Worm (Caenorhabditis elegans) whole organism, L2 larva: ENCODE data around the gene gpx-4.

Experiments
- F13H6.1 ChIP-seq: sonication (generic microtip); optimal IDR thresholded peaks from 2 replicates; lab custom pipeline; 2016; ENCODE audit warnings: missing genetic modification characterization, missing compliant biosample characterization
- ZK546.5 ChIP-seq: sonication (generic microtip); optimal IDR thresholded peaks from 2 replicates; lab custom pipeline; 2017; ENCODE audit warnings: missing biosample characterization, missing genetic modification characterization
- alr-1 ChIP-seq: fragments of 150-350 bp; optimal IDR thresholded peaks from 2 replicates; lab custom pipeline; 2014; ENCODE audit warnings: missing biosample characterization, missing genetic modification characterization
- ama-1 ChIP-seq: fragments of 150-350 bp; optimal IDR thresholded peaks from 2 replicates; lab custom pipeline; 2018; ENCODE audit warnings: inconsistent platforms
- blmp-1 ChIP-seq: sonication (generic microtip); optimal IDR thresholded peaks from 2 replicates; lab custom pipeline; 2017; ENCODE audit warnings: missing genetic modification characterization, mild to moderate bottlenecking, missing compliant biosample characterization, antibody characterized with exemption, moderate library complexity; ENCODE audit not compliant: insufficient read depth
- ceh-82 ChIP-seq: fragments of 150-350 bp; optimal IDR thresholded peaks from 2 replicates; lab custom pipeline; 2014; ENCODE audit warnings: missing biosample characterization, missing genetic modification characterization
- egl-27 ChIP-seq: sonication (generic microtip); optimal IDR thresholded peaks from 3 replicates; lab custom pipeline; 2017; ENCODE audit warnings: missing biosample characterization, missing genetic modification reagents, missing genetic modification characterization
- elt-1 ChIP-seq: fragments of 150-350 bp; optimal IDR thresholded peaks from 2 replicates; lab custom pipeline; 2014; ENCODE audit warnings: missing biosample characterization, missing genetic modification characterization
- fos-1 ChIP-seq: fragments of 150-350 bp; optimal IDR thresholded peaks from 2 replicates; lab custom pipeline; 2014; ENCODE audit warnings: missing biosample characterization, missing genetic modification characterization
- gmeb-1 ChIP-seq: fragments of 150-350 bp; optimal IDR thresholded peaks from 2 replicates; lab custom pipeline; 2014; ENCODE audit warnings: missing biosample characterization, missing genetic modification characterization
- lin-11 ChIP-seq: fragments of 150-350 bp; sonication (generic microtip); optimal IDR thresholded peaks from 2 replicates; lab custom pipeline; 2014; ENCODE audit warnings: missing biosample characterization, missing genetic modification characterization, inconsistent platforms, mixed read lengths
- lin-13 ChIP-seq: fragments of 150-350 bp; optimal IDR thresholded peaks from 2 replicates; lab custom pipeline; 2014; ENCODE audit warnings: missing biosample characterization, missing genetic modification reagents, missing genetic modification characterization
- lin-39 ChIP-seq: fragments of 150-350 bp; optimal IDR thresholded peaks from 2 replicates; lab custom pipeline; 2014; ENCODE audit warnings: missing biosample characterization, missing genetic modification reagents, missing genetic modification characterization
- lsy-2 ChIP-seq, 2 experiments: fragments of 150-350 bp in 1 of 2; sonication (generic microtip) in 1 of 2; optimal IDR thresholded peaks; 2 replicates each; lab custom pipeline; 2014 to 2017; ENCODE audit warnings: missing biosample characterization in 2 of 2, missing genetic modification characterization in 2 of 2
- mab-5 ChIP-seq: fragments of 150-350 bp; optimal IDR thresholded peaks from 2 replicates; lab custom pipeline; 2014; ENCODE audit warnings: missing biosample characterization, missing genetic modification characterization
- mbf-1 ChIP-seq: sonication (generic microtip); optimal IDR thresholded peaks from 2 replicates; lab custom pipeline; 2017; ENCODE audit warnings: missing biosample characterization, missing genetic modification characterization
- nhr-11 ChIP-seq: fragments of 150-350 bp; optimal IDR thresholded peaks from 2 replicates; lab custom pipeline; 2014; ENCODE audit warnings: missing biosample characterization, missing genetic modification characterization
- nhr-12 ChIP-seq: fragments of 150-350 bp; optimal IDR thresholded peaks from 2 replicates; lab custom pipeline; 2014; ENCODE audit warnings: missing biosample characterization, missing genetic modification characterization
- nhr-129 ChIP-seq: fragments of 150-350 bp; optimal IDR thresholded peaks from 2 replicates; lab custom pipeline; 2014; ENCODE audit warnings: missing biosample characterization, missing genetic modification characterization
- nhr-21 ChIP-seq: fragments of 150-350 bp; optimal IDR thresholded peaks from 2 replicates; lab custom pipeline; 2014; ENCODE audit warnings: missing biosample characterization, missing genetic modification characterization
- nhr-23 ChIP-seq: fragments of 150-350 bp; optimal IDR thresholded peaks from 2 replicates; lab custom pipeline; 2014; ENCODE audit warnings: missing biosample characterization, missing genetic modification reagents, missing genetic modification characterization
- nhr-237 ChIP-seq: fragments of 150-350 bp; optimal IDR thresholded peaks from 2 replicates; lab custom pipeline; 2014; ENCODE audit warnings: missing biosample characterization, missing genetic modification characterization
- nhr-6 ChIP-seq: fragments of 150-350 bp; optimal IDR thresholded peaks from 2 replicates; lab custom pipeline; 2014; ENCODE audit warnings: missing biosample characterization, missing genetic modification characterization
- peb-1 ChIP-seq: fragments of 150-350 bp; optimal IDR thresholded peaks from 2 replicates; lab custom pipeline; 2014; ENCODE audit warnings: missing biosample characterization, missing genetic modification characterization
- sem-4 ChIP-seq: fragments of 150-350 bp; optimal IDR thresholded peaks from 2 replicates; lab custom pipeline; 2014; ENCODE audit warnings: missing biosample characterization, missing genetic modification reagents, missing genetic modification characterization
- sma-3 ChIP-seq: sonication (generic microtip); optimal IDR thresholded peaks from 2 replicates; lab custom pipeline; 2016; ENCODE audit warnings: missing genetic modification reagents, missing genetic modification characterization, missing compliant biosample characterization
- sma-9 ChIP-seq, 2 experiments: fragments of 150-350 bp in 1 of 2; sonication (generic microtip) in 1 of 2; optimal IDR thresholded peaks; 2 replicates each; lab custom pipeline; 2014 to 2016; ENCODE audit warnings: missing genetic modification characterization in 2 of 2, mild to moderate bottlenecking in 1 of 2, missing biosample characterization in 1 of 2, missing compliant biosample characterization in 1 of 2, missing genetic modification reagents in 1 of 2, moderate library complexity in 1 of 2
- unc-55 ChIP-seq: fragments of 150-350 bp; sonication (generic microtip); optimal IDR thresholded peaks from 3 replicates; lab custom pipeline; 2014; ENCODE audit warnings: missing biosample characterization, missing genetic modification reagents, missing genetic modification characterization
- unc-62 ChIP-seq: fragments of 150-350 bp; optimal IDR thresholded peaks from 2 replicates; lab custom pipeline; 2014; ENCODE audit warnings: missing biosample characterization, missing genetic modification reagents, missing genetic modification characterization
- zag-1 ChIP-seq: fragments of 150-350 bp; optimal IDR thresholded peaks from 2 replicates; lab custom pipeline; 2014; ENCODE audit warnings: missing biosample characterization, missing genetic modification characterization
- ztf-11 ChIP-seq: sonication (generic microtip); optimal IDR thresholded peaks from 2 replicates; lab custom pipeline; 2017; ENCODE audit warnings: missing biosample characterization, missing genetic modification characterization
- ztf-4 ChIP-seq: fragments of 150-350 bp; optimal IDR thresholded peaks from 2 replicates; lab custom pipeline; 2014; ENCODE audit warnings: missing biosample characterization, missing genetic modification characterization

Gene gpx-4

DNA sequence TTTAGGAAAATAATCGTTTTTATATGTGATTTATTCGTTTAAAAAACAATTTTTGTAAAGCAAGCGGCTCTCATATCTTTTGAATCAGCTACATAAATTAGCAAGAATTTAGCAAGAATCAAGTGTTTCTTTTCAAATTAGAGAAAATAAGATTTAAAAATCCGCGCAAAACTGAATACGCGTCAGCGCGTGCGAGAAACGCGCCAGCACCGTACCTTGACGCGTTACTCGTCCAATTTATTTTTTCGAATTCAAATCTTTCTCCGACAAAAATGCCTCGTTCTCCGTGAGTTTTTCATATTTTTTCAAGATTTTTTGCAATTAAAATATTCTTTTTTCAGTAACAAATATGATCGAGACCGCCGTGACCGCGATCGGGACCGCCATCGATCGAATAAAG lies 1.5 kb upstream of the gpx-4 start, which contains the start of gene Y94H6A.3 (continued):
- TF ChIP-seq blmp-1 (peak; percentile 41), sma-3 (peak; percentile 76), nhr-23 (tag; lab: Kevin White, UChicago) (no peak), mab-5 (tag; lab: Kevin White, UChicago) (peak; percentile 86), ztf-4 (tag; lab: Kevin White, UChicago) (peak; percentile 55), elt-1 (no peak), gmeb-1 (tag; lab: Kevin White, UChicago) (peak; percentile 99), ztf-11 (tag; lab: Kevin White, UChicago) (no peak), sem-4 (tag; lab: Kevin White, UChicago) (peak; percentile 62), egl-27 (tag; lab: Kevin White, UChicago) (peak; percentile 76), unc-55 (GFP tag; lab: Kevin White, UChicago) (peak; percentile 94)

DNA sequence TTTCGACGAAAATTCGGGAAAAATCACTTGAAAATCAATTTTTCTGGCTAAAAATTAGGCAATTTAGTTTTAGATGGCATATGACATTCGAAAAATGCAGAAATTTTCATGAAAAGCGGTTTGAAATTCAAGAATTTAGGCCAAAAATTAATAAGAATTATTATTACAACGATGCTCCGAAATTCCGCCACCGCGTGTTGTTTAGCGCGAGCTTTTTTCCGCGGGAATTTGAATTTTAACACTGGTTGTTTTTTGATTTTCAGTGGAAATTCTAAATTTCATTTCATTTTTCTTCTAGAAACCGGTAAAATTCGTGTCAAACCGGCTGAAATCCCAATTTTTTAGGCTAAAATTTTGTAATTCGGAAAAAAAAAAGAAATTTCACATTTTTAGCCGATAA lies 4.2 kb downstream of the gpx-4 start:
- no peak for TF ChIP-seq nhr-23 (tag; lab: Kevin White, UChicago)
- no peak for TF ChIP-seq lin-39
- TF ChIP-seq gmeb-1 (tag; lab: Kevin White, UChicago) = peak; percentile 80
- no peak for TF ChIP-seq mbf-1
- no peak for TF ChIP-seq nhr-11 (tag; lab: Kevin White, UChicago)
- peak; percentile 37 for TF ChIP-seq unc-55 (GFP tag; lab: Kevin White, UChicago)
- TF ChIP-seq nhr-237 = no peak
- no peak for TF ChIP-seq ZK546.5
- no peak for TF ChIP-seq egl-27 (tag; lab: Kevin White, UChicago)
- TF ChIP-seq lsy-2 (tag; optimal IDR thresholded peaks at IDR 0.05; lab: Kevin White, UChicago) = peak in 1 of 2 experiments; percentile 48
- no peak for TF ChIP-seq zag-1
- TF ChIP-seq nhr-6 (tag; lab: Kevin White, UChicago) = no peak

- TF ChIP-seq elt-1 (no peak), lsy-2 (tag; optimal IDR thresholded peaks at IDR 0.05; lab: Kevin White, UChicago) (peak; percentile 62 to 95), lin-13 (GFP tag; lab: Kevin White, UChicago) (peak; percentile 3)
Observed at ce11 chrIV:2666586-2667100, 8.2 kb downstream of the gpx-4 start, which contains the start of gene Y69A2AR.1. Gene Y69A2AR.1 (plus strand): TSS chrIV:2667050.

ce11 chrIV:2666127-2666526 lies 8.7 kb downstream of the gpx-4 start:
- TF ChIP-seq egl-27 (tag; lab: Kevin White, UChicago) (no peak), sem-4 (tag; lab: Kevin White, UChicago) (no peak), nhr-237 (no peak), lin-11 (tag; lab: Kevin White, UChicago) (no peak), sma-9 (GFP tag; optimal IDR thresholded peaks at IDR 0.05; lab: Kevin White, UChicago) (no peak), sma-9 (tag; optimal IDR thresholded peaks at IDR 0.05; lab: Kevin White, UChicago) (no peak), peb-1 (no peak), nhr-23 (tag; lab: Kevin White, UChicago) (no peak), unc-55 (GFP tag; lab: Kevin White, UChicago) (peak; percentile 40), ztf-11 (tag; lab: Kevin White, UChicago) (no peak), fos-1 (tag; lab: Kevin White, UChicago) (no peak), mab-5 (tag; lab: Kevin White, UChicago) (no peak), ama-1 (lab: Kevin White, UChicago) (no peak), gmeb-1 (tag; lab: Kevin White, UChicago) (peak; percentile 13), F13H6.1 (no peak), zag-1 (no peak), mbf-1 (no peak), unc-62 (no peak), ceh-82 (tag; lab: Kevin White, UChicago) (no peak), nhr-12 (tag; lab: Kevin White, UChicago) (no peak), blmp-1 (no peak), nhr-11 (tag; lab: Kevin White, UChicago) (no peak), nhr-21 (tag; lab: Kevin White, UChicago) (no peak), nhr-129 (tag; lab: Kevin White, UChicago) (peak; percentile 23), elt-1 (no peak)
- TF ChIP-seq, all 48 proteins: peak for 3

ce11 chrIV:2665388-2665978 lies 9.3 kb downstream of the gpx-4 start:
- TF ChIP-seq nhr-129 (tag; lab: Kevin White, UChicago) (peak; percentile 25), lsy-2 (tag; optimal IDR thresholded peaks at IDR 0.05; lab: Kevin White, UChicago) (peak in 1 of 2 experiments; percentile 8), alr-1 (tag; lab: Kevin White, UChicago) (no peak), sma-9 (GFP tag; optimal IDR thresholded peaks at IDR 0.05; lab: Kevin White, UChicago) (peak; percentile 42), sma-9 (tag; optimal IDR thresholded peaks at IDR 0.05; lab: Kevin White, UChicago) (no peak), F13H6.1 (peak; percentile 47)
- TF ChIP-seq, all 48 proteins: peak for 4
